Worm (Caenorhabditis elegans) whole organism, L4/young adult: ENCODE measurements around the gene K10B2.4.

Source experiments
- W03F9.2 ChIP-seq: fragments of 150-350 bp; optimal IDR thresholded peaks from 2 replicates; lab custom pipeline; 2014; ENCODE audit warnings: missing biosample characterization, missing genetic modification characterization
- dao-5 ChIP-seq: sonication (generic microtip); optimal IDR thresholded peaks from 2 replicates; lab custom pipeline; 2016; ENCODE audit warnings: missing genotype, missing genetic modification characterization, moderate library complexity, missing compliant biosample characterization

ce11 chrII:6377381-6377948 lies 16.7 kb upstream of the K10B2.4 start:
- TF ChIP-seq W03F9.2 (tag; lab: Kevin White, UChicago) (no peak), dao-5 (tag; lab: Kevin White, UChicago) (no peak)
